Worm (Caenorhabditis elegans) whole organism, L4/young adult: Measurements from ENCODE around the gene F08F1.9.

Experiments
- W03F9.2 ChIP-seq: fragments of 150-350 bp; optimal IDR thresholded peaks from 2 replicates; lab custom pipeline; 2014; ENCODE audit warnings: missing biosample characterization, missing genetic modification characterization
- dao-5 ChIP-seq: sonication (generic microtip); optimal IDR thresholded peaks from 2 replicates; lab custom pipeline; 2016; ENCODE audit warnings: missing genotype, missing genetic modification characterization, moderate library complexity, missing compliant biosample characterization
- him-1 ChIP-seq: sonication (generic microtip); optimal IDR thresholded peaks from 2 replicates; lab custom pipeline; 2016; ENCODE audit warnings: missing genotype, missing genetic modification reagents, missing genetic modification characterization, missing compliant biosample characterization

ce11 chrX:8423633-8424032 lies 13.0 kb upstream of the F08F1.9 start, which contains the start of gene tth-1:
- TF ChIP-seq him-1 (tag; lab: Kevin White, UChicago) (no peak), dao-5 (tag; lab: Kevin White, UChicago) (no peak), W03F9.2 (tag; lab: Kevin White, UChicago) (no peak)
